Fruit fly (Drosophila melanogaster): ENCODE data around the gene Ubc4.
A peak's percentile ranks its signal among the peaks of the same experiment; 100 is the strongest.

The Ubc4 gene

DNA sequence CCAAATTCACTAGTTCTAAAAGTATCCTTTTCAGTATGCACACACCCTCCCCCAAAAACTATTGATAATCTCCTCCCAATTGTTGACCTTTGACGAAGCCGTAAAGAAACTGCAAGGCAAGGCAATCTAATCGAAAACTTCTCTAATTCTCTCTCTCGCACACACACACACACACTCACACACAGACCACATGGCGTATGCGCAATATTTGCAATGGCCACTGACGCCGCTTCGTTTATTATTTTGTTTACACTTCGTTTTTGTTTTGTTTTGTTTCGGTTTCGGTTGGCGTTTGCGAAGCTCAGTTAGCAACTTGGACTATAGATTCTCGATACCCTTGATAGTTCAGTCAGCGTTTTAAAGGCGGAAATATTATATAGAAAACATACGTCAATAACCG, 8.3 kb upstream of the Ubc4 start:
- TF ChIP-seq fkh (GFP tag; optimal IDR thresholded peaks at IDR 0.05) (peak; percentile 63), Eip75B (GFP tag; optimal IDR thresholded peaks at IDR 0.05) (no peak)

DNA sequence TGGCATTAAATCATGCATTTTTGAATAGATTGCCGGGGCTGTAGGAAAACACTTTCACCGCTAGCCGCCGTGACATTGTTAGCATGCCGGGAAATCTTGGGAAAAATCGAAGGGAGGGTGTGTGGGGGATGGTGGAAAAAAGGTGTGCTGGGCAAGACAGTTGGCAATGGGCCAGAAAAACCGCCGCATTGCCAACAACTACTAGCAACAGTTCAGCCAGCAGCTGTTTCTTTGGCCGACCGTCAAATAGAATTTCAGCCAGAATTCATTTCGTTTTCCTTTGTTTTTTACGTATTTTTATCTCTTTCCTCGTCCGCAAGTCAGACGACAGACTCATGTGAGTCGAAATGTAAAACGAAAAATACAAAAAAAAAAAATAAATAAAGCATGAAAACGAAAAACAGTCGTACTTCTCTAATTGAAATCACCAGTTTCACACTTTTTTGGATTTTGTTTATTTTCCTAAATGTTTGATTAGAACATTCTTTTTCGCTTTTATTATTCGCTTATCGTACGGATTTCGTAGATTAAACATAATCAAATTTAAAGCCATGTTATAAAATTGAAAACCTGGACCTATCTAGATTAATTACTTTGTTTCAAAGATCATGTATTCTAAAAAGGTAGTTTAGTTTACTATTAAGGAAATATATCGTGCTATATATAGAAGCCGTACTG, 7.2 kb upstream of the Ubc4 start:
- TF ChIP-seq CG32006 (GFP tag; optimal IDR thresholded peaks at IDR 0.05) (no peak), Sox14 (GFP tag; optimal IDR thresholded peaks at IDR 0.05) (peak; percentile 0), CG31627 (GFP tag; optimal IDR thresholded peaks at IDR 0.05) (peak; percentile 22), Met (GFP tag; optimal IDR thresholded peaks at IDR 0.05) (peak; percentile 47), Smox (GFP tag; optimal IDR thresholded peaks at IDR 0.05) (no peak), eg (GFP tag; IDR thresholded peaks at IDR 0.05) (0 out of 3 replicates have a peak, but pooled peaks have one; percentile 44), CG6854 (GFP tag; optimal IDR thresholded peaks at IDR 0.05) (no peak), CG8119 (GFP tag; IDR thresholded peaks at IDR 0.05) (peak; percentile 54; the same call in 2 of the 3 replicates), CG15336 (GFP tag; IDR thresholded peaks at IDR 0.05) (peak; percentile 43), acj6 (GFP tag; optimal IDR thresholded peaks at IDR 0.05) (peak; percentile 12), OdsH (GFP tag; optimal IDR thresholded peaks at IDR 0.05) (peak; percentile 5), Lpt (GFP tag; optimal IDR thresholded peaks at IDR 0.05) (no peak), Blimp-1 (GFP tag; optimal IDR thresholded peaks at IDR 0.05) (no peak), Hr4 (GFP tag; optimal IDR thresholded peaks at IDR 0.05) (peak; percentile 64), Eip78C (GFP tag) (peak; percentile 52), CG16779 (tag; optimal IDR thresholded peaks at IDR 0.05) (no peak), net (GFP tag; optimal IDR thresholded peaks at IDR 0.05) (peak; percentile 43), esn (GFP tag; optimal IDR thresholded peaks at IDR 0.05) (peak; percentile 31), Sox15 (GFP tag; optimal IDR thresholded peaks at IDR 0.05) (no peak), CG6276 (GFP tag; optimal IDR thresholded peaks at IDR 0.05) (peak; percentile 58), dsx (GFP tag; optimal IDR thresholded peaks at IDR 0.05; ENCODE audit: poor library complexity, severe bottlenecking) (no peak), Eip93F (GFP tag; optimal IDR thresholded peaks at IDR 0.05) (no peak), CG10669 (GFP tag; optimal IDR thresholded peaks at IDR 0.05) (no peak), Gug (GFP tag; IDR thresholded peaks at IDR 0.05) (no peak), Hr39 (GFP tag; optimal IDR thresholded peaks at IDR 0.05) (peak; percentile 17), Ets21C (GFP tag; optimal IDR thresholded peaks at IDR 0.05) (peak; percentile 38), topi (GFP tag; optimal IDR thresholded peaks at IDR 0.05) (peak; percentile 38), lz (GFP tag; optimal IDR thresholded peaks at IDR 0.05) (peak; percentile 12)

DNA sequence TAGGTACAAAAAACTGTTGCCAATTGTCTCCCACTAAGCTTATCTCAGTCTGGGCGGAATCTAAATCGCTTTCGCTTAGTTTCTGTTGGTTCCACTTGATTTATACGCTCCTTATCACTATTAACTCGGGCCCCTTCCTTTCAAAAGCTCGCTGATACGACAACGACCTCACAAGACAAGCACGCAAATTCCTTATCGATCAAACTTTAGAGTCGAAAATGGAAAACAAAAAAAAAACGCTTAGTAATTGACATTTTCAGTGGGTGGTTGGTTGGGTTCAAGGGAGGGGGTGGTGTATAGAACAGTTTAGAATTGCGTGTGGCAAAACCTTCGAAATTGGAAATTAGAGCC, 6.7 kb upstream of the Ubc4 start:
- TF ChIP-seq topi (GFP tag; optimal IDR thresholded peaks at IDR 0.05) (no peak), Ets21C (GFP tag; optimal IDR thresholded peaks at IDR 0.05) (no peak), Hr38 (GFP tag; optimal IDR thresholded peaks at IDR 0.05) (no peak), Hr39 (GFP tag; optimal IDR thresholded peaks at IDR 0.05) (no peak), CG11762 (GFP tag; optimal IDR thresholded peaks at IDR 0.05; ENCODE audit: insufficient read depth) (no peak), dsx (GFP tag; optimal IDR thresholded peaks at IDR 0.05; ENCODE audit: poor library complexity, severe bottlenecking) (no peak), CG32006 (GFP tag; optimal IDR thresholded peaks at IDR 0.05) (no peak), net (GFP tag; optimal IDR thresholded peaks at IDR 0.05) (no peak), CG34406 (GFP tag; optimal IDR thresholded peaks at IDR 0.05) (no peak), salr (GFP tag; optimal IDR thresholded peaks at IDR 0.05) (no peak), CG6792 (GFP tag; optimal IDR thresholded peaks at IDR 0.05) (no peak), Eip93F (GFP tag; optimal IDR thresholded peaks at IDR 0.05) (no peak), CG4318 (GFP tag; optimal IDR thresholded peaks at IDR 0.05) (no peak), CG8119 (GFP tag; IDR thresholded peaks at IDR 0.05) (no peak), CG10631 (GFP tag; optimal IDR thresholded peaks at IDR 0.05) (no peak), Eip75B (GFP tag; optimal IDR thresholded peaks at IDR 0.05) (no peak), Blimp-1 (GFP tag; optimal IDR thresholded peaks at IDR 0.05) (no peak), Lpt (GFP tag; optimal IDR thresholded peaks at IDR 0.05) (no peak), CG6276 (GFP tag; optimal IDR thresholded peaks at IDR 0.05) (no peak)

Measured in whole organism, prepupa.